Worm (Caenorhabditis elegans) whole organism, L1 larva: Measurements from ENCODE around the gene tbc-14.
A peak's percentile ranks its signal among the peaks of the same experiment; 100 is the strongest.

Source experiments
- C04F5.9 ChIP-seq: sonication (generic microtip); optimal IDR thresholded peaks from 2 replicates; lab custom pipeline; 2016; ENCODE audit warnings: missing genetic modification characterization, missing compliant biosample characterization
- Y116A8C.19 ChIP-seq: sonication (generic microtip); optimal IDR thresholded peaks from 2 replicates; lab custom pipeline; 2016; ENCODE audit warnings: missing compliant biosample characterization, missing genetic modification characterization, borderline replicate concordance
- aha-1 ChIP-seq: fragments of 150-350 bp; optimal IDR thresholded peaks from 2 replicates; lab custom pipeline; 2014; ENCODE audit warnings: missing biosample characterization, missing genetic modification characterization
- aly-2 ChIP-seq: fragments of 150-350 bp; optimal IDR thresholded peaks from 2 replicates; lab custom pipeline; 2014; ENCODE audit warnings: missing biosample characterization, missing genetic modification characterization
- ama-1 ChIP-seq: fragments of 150-350 bp; optimal IDR thresholded peaks from 2 replicates; lab custom pipeline; 2014
- blmp-1 ChIP-seq: fragments of 150-350 bp; optimal IDR thresholded peaks from 2 replicates; lab custom pipeline; 2014; ENCODE audit warnings: missing biosample characterization, missing genetic modification characterization
- ceh-63 ChIP-seq: fragments of 200-800 bp; sonication (Bioruptor generic); optimal IDR thresholded peaks from 2 replicates; lab custom pipeline; 2018; ENCODE audit warnings: mild to moderate bottlenecking, missing genetic modification characterization, missing compliant biosample characterization
- ceh-8 ChIP-seq: fragments of 200-800 bp; sonication (Bioruptor generic); optimal IDR thresholded peaks from 2 replicates; lab custom pipeline; 2018; ENCODE audit warnings: mild to moderate bottlenecking, missing genetic modification characterization, moderate library complexity, missing compliant biosample characterization
- ceh-88 ChIP-seq: fragments of 200-800 bp; sonication (Bioruptor generic); IDR thresholded peaks from 2 replicates; pipeline ENCODE4 v1.3.6; 2022; ENCODE audit warnings: missing genetic modification characterization, missing compliant biosample characterization
- ceh-90 ChIP-seq: sonication (generic microtip); optimal IDR thresholded peaks from 2 replicates; lab custom pipeline; 2016; ENCODE audit warnings: missing genetic modification characterization, missing compliant biosample characterization
- ces-1 ChIP-seq: fragments of 150-350 bp; optimal IDR thresholded peaks from 2 replicates; lab custom pipeline; 2014; ENCODE audit warnings: missing biosample characterization, missing genetic modification reagents, missing genetic modification characterization
- dpl-1 ChIP-seq, 3 experiments: fragments of 150-350 bp in 2 of 3; sonication (generic microtip) in 1 of 3; optimal IDR thresholded peaks; 2 replicates each; lab custom pipeline; 2014 to 2017; ENCODE audit warnings: missing biosample characterization in 3 of 3, missing genetic modification characterization in 3 of 3, missing genetic modification reagents in 3 of 3
- dsc-1 ChIP-seq: sonication (generic microtip); optimal IDR thresholded peaks from 2 replicates; lab custom pipeline; 2016; ENCODE audit warnings: mild to moderate bottlenecking, missing genetic modification characterization, missing compliant biosample characterization
- efl-1 ChIP-seq, 4 experiments: fragments of 150-350 bp; optimal IDR thresholded peaks in 3 of 4; peaks in 1 of 4; 1 replicate in 1 of 4; 2 replicates in 3 of 4; lab custom pipeline; 2014; ENCODE audit warnings: missing biosample characterization in 2 of 4, missing genetic modification characterization in 2 of 4, missing genetic modification reagents in 2 of 4
- elt-2 ChIP-seq: sonication (generic microtip); optimal IDR thresholded peaks from 2 replicates; lab custom pipeline; 2016; ENCODE audit warnings: missing genetic modification characterization, mild to moderate bottlenecking, inconsistent platforms, missing compliant biosample characterization, missing genetic modification reagents
- fkh-10 ChIP-seq: sonication (generic microtip); optimal IDR thresholded peaks from 2 replicates; lab custom pipeline; 2017; ENCODE audit warnings: missing biosample characterization, missing genetic modification reagents, missing genetic modification characterization
- fkh-8 ChIP-seq: sonication (generic microtip); optimal IDR thresholded peaks from 2 replicates; lab custom pipeline; 2016; ENCODE audit warnings: mild to moderate bottlenecking, missing genetic modification characterization, missing compliant biosample characterization
- fos-1 ChIP-seq: fragments of 150-350 bp; optimal IDR thresholded peaks from 2 replicates; lab custom pipeline; 2014; ENCODE audit warnings: missing biosample characterization, missing genetic modification characterization
- grh-1 ChIP-seq: fragments of 200-800 bp; sonication (Bioruptor generic); IDR thresholded peaks from 2 replicates; pipeline ENCODE4 v1.3.6; 2022; ENCODE audit warnings: missing genetic modification reagents, missing genetic modification characterization, missing compliant biosample characterization
- hlh-17 ChIP-seq: fragments of 200-800 bp; sonication (Bioruptor generic); optimal IDR thresholded peaks from 2 replicates; lab custom pipeline; 2018; ENCODE audit warnings: missing genetic modification characterization, mild to moderate bottlenecking, missing compliant biosample characterization, moderate library complexity, borderline replicate concordance
- hlh-4 ChIP-seq: sonication (generic microtip); optimal IDR thresholded peaks from 2 replicates; lab custom pipeline; 2016; ENCODE audit warnings: mild to moderate bottlenecking, missing genetic modification characterization, missing compliant biosample characterization
- hpl-2 ChIP-seq: fragments of 150-350 bp; optimal IDR thresholded peaks from 2 replicates; lab custom pipeline; 2014; ENCODE audit warnings: missing biosample characterization, missing genetic modification reagents, missing genetic modification characterization
- irx-1 ChIP-seq: sonication (generic microtip); optimal IDR thresholded peaks from 2 replicates; lab custom pipeline; 2016; ENCODE audit warnings: missing genetic modification characterization, missing compliant biosample characterization
- jun-1 ChIP-seq: fragments of 150-350 bp; optimal IDR thresholded peaks from 2 replicates; lab custom pipeline; 2014; ENCODE audit warnings: missing biosample characterization, missing genetic modification reagents, missing genetic modification characterization
- lin-35 ChIP-seq, 2 experiments: fragments of 150-350 bp; optimal IDR thresholded peaks; 2 replicates each; lab custom pipeline; 2014; ENCODE audit warnings: missing biosample characterization in 2 of 2, missing genetic modification characterization in 2 of 2, missing genetic modification reagents in 2 of 2
- lin-39 ChIP-seq: fragments of 150-350 bp; optimal IDR thresholded peaks from 2 replicates; lab custom pipeline; 2014; ENCODE audit warnings: missing biosample characterization, missing genetic modification reagents, missing genetic modification characterization
- lsy-2 ChIP-seq, 2 experiments: fragments of 150-350 bp; optimal IDR thresholded peaks; 2 replicates each; lab custom pipeline; 2014; ENCODE audit warnings: missing biosample characterization in 2 of 2, missing genetic modification characterization in 2 of 2
- mef-2 ChIP-seq: fragments of 150-350 bp; optimal IDR thresholded peaks from 2 replicates; lab custom pipeline; 2014; ENCODE audit warnings: missing biosample characterization, missing genetic modification characterization
- mep-1 ChIP-seq: fragments of 150-350 bp; optimal IDR thresholded peaks from 2 replicates; lab custom pipeline; 2014; ENCODE audit warnings: missing biosample characterization, missing genetic modification characterization
- nhr-11 ChIP-seq: fragments of 150-350 bp; optimal IDR thresholded peaks from 2 replicates; lab custom pipeline; 2014; ENCODE audit warnings: missing biosample characterization, missing genetic modification characterization
- nhr-12 ChIP-seq: sonication (generic microtip); optimal IDR thresholded peaks from 2 replicates; lab custom pipeline; 2017; ENCODE audit warnings: missing biosample characterization, missing genetic modification characterization
- nhr-19 ChIP-seq: fragments of 200-800 bp; sonication (Bioruptor generic); conservative IDR thresholded peaks from 2 replicates; pipeline ENCODE4 v1.3.6; 2022; ENCODE audit warnings: missing genetic modification characterization, missing compliant biosample characterization
- nhr-20 ChIP-seq: sonication (generic microtip); optimal IDR thresholded peaks from 2 replicates; lab custom pipeline; 2016; ENCODE audit warnings: mild to moderate bottlenecking, missing genetic modification characterization, missing compliant biosample characterization
- nhr-28 ChIP-seq: fragments of 150-350 bp; optimal IDR thresholded peaks from 2 replicates; lab custom pipeline; 2014; ENCODE audit warnings: missing biosample characterization, missing genetic modification characterization
- nhr-77 ChIP-seq: fragments of 150-350 bp; optimal IDR thresholded peaks from 2 replicates; lab custom pipeline; 2014; ENCODE audit warnings: missing biosample characterization, missing genetic modification characterization
- nhr-90 ChIP-seq: sonication (generic microtip); optimal IDR thresholded peaks from 2 replicates; lab custom pipeline; 2016; ENCODE audit warnings: mild to moderate bottlenecking, missing genetic modification characterization, missing compliant biosample characterization; ENCODE audit not compliant: poor library complexity
- pag-3 ChIP-seq: sonication (generic microtip); optimal IDR thresholded peaks from 2 replicates; lab custom pipeline; 2017; ENCODE audit warnings: missing genetic modification characterization, mild to moderate bottlenecking, missing compliant biosample characterization, antibody characterized with exemption, borderline replicate concordance; ENCODE audit not compliant: insufficient read depth
- pax-3 ChIP-seq: fragments of 200-800 bp; sonication (Bioruptor generic); optimal IDR thresholded peaks from 2 replicates; lab custom pipeline; 2018; ENCODE audit warnings: mild to moderate bottlenecking, missing genetic modification characterization, moderate library complexity, missing compliant biosample characterization
- pqm-1 ChIP-seq: sonication (generic microtip); optimal IDR thresholded peaks from 3 replicates; lab custom pipeline; 2017; ENCODE audit warnings: missing biosample characterization, missing genetic modification characterization
- skn-1 ChIP-seq: fragments of 150-350 bp; optimal IDR thresholded peaks from 2 replicates; lab custom pipeline; 2014; ENCODE audit warnings: missing biosample characterization, missing genetic modification characterization
- snpc-4 ChIP-seq: fragments of 150-350 bp; optimal IDR thresholded peaks from 2 replicates; lab custom pipeline; 2014; ENCODE audit warnings: missing biosample characterization, missing genetic modification characterization
- snu-23 ChIP-seq: sonication (generic microtip); optimal IDR thresholded peaks from 2 replicates; lab custom pipeline; 2016; ENCODE audit warnings: missing genetic modification characterization, missing compliant biosample characterization
- sptf-1 ChIP-seq: fragments of 150-350 bp; optimal IDR thresholded peaks from 2 replicates; lab custom pipeline; 2014; ENCODE audit warnings: missing biosample characterization, missing genetic modification characterization
- swsn-7 ChIP-seq: sonication (generic microtip); optimal IDR thresholded peaks from 2 replicates; lab custom pipeline; 2016; ENCODE audit warnings: missing genetic modification characterization, missing compliant biosample characterization
- unc-86 ChIP-seq: sonication (generic microtip); optimal IDR thresholded peaks from 2 replicates; lab custom pipeline; 2016; ENCODE audit warnings: missing genetic modification characterization, missing compliant biosample characterization
- zag-1 ChIP-seq: fragments of 150-350 bp; optimal IDR thresholded peaks from 2 replicates; lab custom pipeline; 2014; ENCODE audit warnings: missing biosample characterization, missing genetic modification characterization

The tbc-14 gene

ce11 chrII:13494762-13495161, 47.4 kb upstream of the tbc-14 start (continued):
- TF ChIP-seq Y116A8C.19 (tag; lab: Kevin White, UChicago) (no peak), nhr-77 (tag; lab: Kevin White, UChicago) (no peak), lsy-2 (tag; optimal IDR thresholded peaks at IDR 0.05; lab: Kevin White, UChicago) (peak; percentile 68 to 69), dpl-1 (GFP tag; optimal IDR thresholded peaks at IDR 0.05; lab: Kevin White, UChicago) (peak in 2 of 3 experiments; percentile 51 to 62), ceh-88 (GFP tag; lab: Robert Waterston, UW) (no peak), nhr-90 (tag; lab: Kevin White, UChicago) (peak; percentile 39), fos-1 (tag; lab: Kevin White, UChicago) (no peak), pag-3 (tag; lab: Kevin White, UChicago) (no peak), aly-2 (tag; lab: Kevin White, UChicago) (no peak), mef-2 (tag; lab: Kevin White, UChicago) (no peak), blmp-1 (no peak), ces-1 (GFP tag; lab: Kevin White, UChicago) (no peak), hpl-2 (GFP tag; lab: Kevin White, UChicago) (no peak), lin-35 (GFP tag; optimal IDR thresholded peaks at IDR 0.05; lab: Kevin White, UChicago) (peak; percentile 13 to 42), fkh-10 (GFP tag; lab: Kevin White, UChicago) (no peak), sptf-1 (no peak), pax-3 (tag; lab: Kevin White, UChicago) (no peak), mep-1 (tag; lab: Kevin White, UChicago) (peak; percentile 66), lin-39 (tag; lab: Kevin White, UChicago) (no peak), nhr-20 (tag; lab: Kevin White, UChicago) (peak; percentile 26), pqm-1 (tag; lab: Kevin White, UChicago) (no peak), nhr-28 (tag; lab: Kevin White, UChicago) (peak; percentile 11), nhr-12 (tag; lab: Kevin White, UChicago) (no peak), swsn-7 (peak; percentile 50), skn-1 (tag; lab: Kevin White, UChicago) (no peak), dsc-1 (tag; lab: Kevin White, UChicago) (peak; percentile 58), grh-1 (GFP tag; lab: Robert Waterston, UW) (no peak), hlh-17 (GFP tag; lab: Kevin White, UChicago) (no peak), snpc-4 (tag; lab: Kevin White, UChicago) (peak; percentile 29), aha-1 (tag; lab: Kevin White, UChicago) (no peak), nhr-11 (tag; lab: Kevin White, UChicago) (no peak), C04F5.9 (no peak), nhr-19 (peak; percentile 37), ceh-63 (GFP tag; lab: Kevin White, UChicago) (no peak), jun-1 (tag; lab: Kevin White, UChicago) (no peak), fkh-8 (no peak), elt-2 (no peak), hlh-4 (tag; lab: Kevin White, UChicago) (no peak), unc-86 (tag; lab: Kevin White, UChicago) (no peak), ceh-90 (no peak)
- TF ChIP-seq, all 84 proteins: peak for 26

- no peak for TF ChIP-seq grh-1 (GFP tag; lab: Robert Waterston, UW)
- TF ChIP-seq skn-1 (tag; lab: Kevin White, UChicago) = no peak
- no peak for TF ChIP-seq zag-1
- no peak for TF ChIP-seq efl-1 (optimal IDR thresholded peaks at IDR 0.05; lab: Kevin White, UChicago)
- peak in 1 of 2 experiments; percentile 35 for TF ChIP-seq efl-1 (GFP tag; optimal IDR thresholded peaks at IDR 0.05 in 1 of 2; lab: Kevin White, UChicago)
- TF ChIP-seq hpl-2 (GFP tag; lab: Kevin White, UChicago) = no peak
- no peak for TF ChIP-seq irx-1
- peak; percentile 31 for TF ChIP-seq ceh-8 (GFP tag; lab: Kevin White, UChicago)
- TF ChIP-seq nhr-20 (tag; lab: Kevin White, UChicago) = no peak
- TF ChIP-seq fkh-10 (GFP tag; lab: Kevin White, UChicago) = no peak
- no peak for TF ChIP-seq fkh-8
- TF ChIP-seq snu-23 (GFP tag; lab: Kevin White, UChicago) = no peak
- no peak for TF ChIP-seq ama-1 (lab: Kevin White, UChicago)
- TF ChIP-seq C04F5.9 = no peak
These were observed 46.8 kb upstream of the tbc-14 start, which contains the start of gene ndua-7 for ce11 chrII:13494175-13494650. Gene ndua-7 (minus strand): TSS chrII:13494600.
